Fruit fly (Drosophila melanogaster) Kc167 (cell line): ENCODE measurements around the gene ect.

Experiments
- Myc ChIP-seq: fragments of >200 bp; optimal IDR thresholded peaks from 2 replicates; lab custom pipeline; 2017; ENCODE audit warnings: missing external identifiers
- Sin3A ChIP-seq: fragments of >200 bp; optimal IDR thresholded peaks from 2 replicates; lab custom pipeline; 2018; ENCODE audit warnings: missing external identifiers
- h ChIP-seq: fragments of >200 bp; optimal IDR thresholded peaks from 3 replicates; lab custom pipeline; 2018; ENCODE audit warnings: missing external identifiers
- insv ChIP-seq: fragments of >200 bp; optimal IDR thresholded peaks from 3 replicates; lab custom pipeline; 2018; ENCODE audit warnings: missing external identifiers
- psq ChIP-seq: fragments of >200 bp; optimal IDR thresholded peaks from 2 replicates; lab custom pipeline; 2017; ENCODE audit warnings: missing external identifiers
- ttk ChIP-seq: sonication (Bioruptor generic); optimal IDR thresholded peaks from 2 replicates; lab custom pipeline; 2017; ENCODE audit warnings: missing external identifiers

ect gene

dm6 chr3L:10225214-10225729, 23.6 kb upstream of the ect start, which contains the start of gene scramb1:
TSS of gene scramb1 (minus strand) at chr3L:10225240.
- no peak for TF ChIP-seq Sin3A
- TF ChIP-seq psq (lab: Kevin White, UChicago) = no peak
- TF ChIP-seq Myc (lab: Kevin White, UChicago) = no peak
- TF ChIP-seq h = no peak
- TF ChIP-seq ttk (lab: Kevin White, UChicago) = no peak
- no peak for TF ChIP-seq insv

- TF ChIP-seq insv = no peak
Observed at dm6 chr3L:10224470-10225213, 23.0 kb upstream of the ect start.

- TF ChIP-seq Myc (lab: Kevin White, UChicago) (no peak), Sin3A (no peak), h (no peak), insv (no peak), psq (lab: Kevin White, UChicago) (no peak), ttk (lab: Kevin White, UChicago) (no peak)
Observed at dm6 chr3L:10223397-10223796, 21.8 kb upstream of the ect start.

dm6 chr3L:10220064-10220463, 18.4 kb upstream of the ect start, which contains the start of gene CG32055:
TSS of gene CG32055 (minus strand) at chr3L:10220164.
- TF ChIP-seq insv = no peak
- no peak for TF ChIP-seq Myc (lab: Kevin White, UChicago)
- no peak for TF ChIP-seq Sin3A
- TF ChIP-seq psq (lab: Kevin White, UChicago) = no peak
- no peak for TF ChIP-seq ttk (lab: Kevin White, UChicago)
- no peak for TF ChIP-seq h

- TF ChIP-seq h (no peak), Myc (lab: Kevin White, UChicago) (no peak), ttk (lab: Kevin White, UChicago) (no peak), Sin3A (no peak), insv (no peak), psq (lab: Kevin White, UChicago) (no peak)
Observed at dm6 chr3L:10215365-10215764, 13.7 kb upstream of the ect start, which contains the start of gene CG8065. TSS of gene CG8065 (plus strand) at chr3L:10215665.

- TF ChIP-seq ttk (lab: Kevin White, UChicago) (no peak), psq (lab: Kevin White, UChicago) (no peak)
Observed at dm6 chr3L:10206226-10206968, 4.8 kb upstream of the ect start.

dm6 chr3L:10205823-10206222, 4.2 kb upstream of the ect start:
- TF ChIP-seq Myc (lab: Kevin White, UChicago) (no peak), psq (lab: Kevin White, UChicago) (no peak), Sin3A (no peak), ttk (lab: Kevin White, UChicago) (no peak), h (no peak), insv (no peak)

- TF ChIP-seq ttk (lab: Kevin White, UChicago) = no peak
- TF ChIP-seq h = no peak
- no peak for TF ChIP-seq psq (lab: Kevin White, UChicago)
- no peak for TF ChIP-seq Sin3A
- TF ChIP-seq Myc (lab: Kevin White, UChicago) = no peak
- TF ChIP-seq insv = no peak
Observed at dm6 chr3L:10204669-10205068, 3.0 kb upstream of the ect start.

- TF ChIP-seq insv (no peak), h (no peak)
Observed at dm6 chr3L:10199644-10200043, 2.0 kb downstream of the ect start.

- TF ChIP-seq psq (lab: Kevin White, UChicago) = no peak
- no peak for TF ChIP-seq Myc (lab: Kevin White, UChicago)
- TF ChIP-seq insv = no peak
- TF ChIP-seq ttk (lab: Kevin White, UChicago) = no peak
- TF ChIP-seq h = no peak
- no peak for TF ChIP-seq Sin3A
Observed at dm6 chr3L:10198571-10198970, 3.1 kb downstream of the ect start.

dm6 chr3L:10197360-10197759, 4.3 kb downstream of the ect start:
- TF ChIP-seq Sin3A = no peak
- TF ChIP-seq insv = no peak
- no peak for TF ChIP-seq h
- TF ChIP-seq psq (lab: Kevin White, UChicago) = no peak
- TF ChIP-seq ttk (lab: Kevin White, UChicago) = no peak
- TF ChIP-seq Myc (lab: Kevin White, UChicago) = no peak

- no peak for TF ChIP-seq Myc (lab: Kevin White, UChicago)
- no peak for TF ChIP-seq Sin3A
- no peak for TF ChIP-seq h
- TF ChIP-seq psq (lab: Kevin White, UChicago) = no peak
- TF ChIP-seq ttk (lab: Kevin White, UChicago) = no peak
- TF ChIP-seq insv = no peak
Observed at dm6 chr3L:10189179-10189578, 12.5 kb downstream of the ect start.

- TF ChIP-seq ttk (lab: Kevin White, UChicago) (no peak), h (no peak), Sin3A (no peak), Myc (lab: Kevin White, UChicago) (no peak), psq (lab: Kevin White, UChicago) (no peak), insv (no peak)
Observed at dm6 chr3L:10186893-10187292, 14.7 kb downstream of the ect start.
